Worm (Caenorhabditis elegans) whole organism, young adult: ENCODE data around the gene C34H4.2.

Experiments
- B0261.1 ChIP-seq: sonication (generic microtip); optimal IDR thresholded peaks from 2 replicates; lab custom pipeline; 2016; ENCODE audit warnings: mild to moderate bottlenecking, missing genetic modification characterization, moderate library complexity, missing compliant biosample characterization
- B0336.3 ChIP-seq: fragments of 200-800 bp; sonication (Bioruptor generic); IDR thresholded peaks from 2 replicates; pipeline ENCODE4 v1.3.6; 2022; ENCODE audit warnings: missing genetic modification characterization, missing compliant biosample characterization
- C17E4.6 ChIP-seq: fragments of 200-800 bp; sonication (Bioruptor generic); IDR thresholded peaks from 2 replicates; pipeline ENCODE4 v1.3.6; 2022; ENCODE audit warnings: missing genetic modification reagents, missing genetic modification characterization, missing compliant biosample characterization
- F22D6.2 ChIP-seq: sonication (generic microtip); optimal IDR thresholded peaks from 2 replicates; lab custom pipeline; 2016; ENCODE audit warnings: mild to moderate bottlenecking, missing genetic modification characterization, missing compliant biosample characterization
- F23B12.7 ChIP-seq: sonication (generic microtip); optimal IDR thresholded peaks from 2 replicates; lab custom pipeline; 2017; ENCODE audit warnings: missing genetic modification characterization, mild to moderate bottlenecking, missing compliant biosample characterization, antibody characterized with exemption, moderate library complexity; ENCODE audit not compliant: insufficient read depth
- F33H1.4 ChIP-seq: fragments of 200-800 bp; sonication (Bioruptor generic); IDR thresholded peaks from 2 replicates; pipeline ENCODE4 v1.3.6; 2022; ENCODE audit warnings: missing genetic modification reagents, missing genetic modification characterization, missing compliant biosample characterization
- F49E8.2 ChIP-seq: sonication (generic microtip); optimal IDR thresholded peaks from 3 replicates; lab custom pipeline; 2017; ENCODE audit warnings: missing genetic modification characterization, mild to moderate bottlenecking, missing compliant biosample characterization, antibody characterized with exemption, moderate library complexity; ENCODE audit not compliant: insufficient read depth
- F52B5.7 ChIP-seq: sonication (generic microtip); optimal IDR thresholded peaks from 2 replicates; lab custom pipeline; 2016; ENCODE audit warnings: mild to moderate bottlenecking, missing genetic modification characterization, missing compliant biosample characterization
- F57C9.4 ChIP-seq: sonication (generic microtip); optimal IDR thresholded peaks from 2 replicates; lab custom pipeline; 2017; ENCODE audit warnings: mild to moderate bottlenecking, missing genetic modification characterization, missing compliant biosample characterization
- K12H6.12 ChIP-seq: fragments of 200-800 bp; sonication (Bioruptor generic); optimal IDR thresholded peaks from 2 replicates; lab custom pipeline; 2018; ENCODE audit warnings: mild to moderate bottlenecking, missing genetic modification characterization, missing compliant biosample characterization
- T07F8.4 ChIP-seq: sonication (generic microtip); optimal IDR thresholded peaks from 2 replicates; lab custom pipeline; 2016; ENCODE audit warnings: mild to moderate bottlenecking, missing genetic modification characterization, moderate library complexity, missing compliant biosample characterization
- T26A5.8 ChIP-seq: sonication (generic microtip); optimal IDR thresholded peaks from 2 replicates; lab custom pipeline; 2016; ENCODE audit warnings: missing genetic modification characterization, missing compliant biosample characterization
- Y79H2A.3 ChIP-seq: fragments of 200-800 bp; sonication (Bioruptor generic); conservative IDR thresholded peaks from 2 replicates; pipeline ENCODE4 v1.3.6; 2022; ENCODE audit warnings: missing genetic modification reagents, missing genetic modification characterization, missing compliant biosample characterization
- Y95B8A.8 ChIP-seq: fragments of 200-800 bp; sonication (Bioruptor generic); IDR thresholded peaks from 2 replicates; pipeline ENCODE4 v1.3.6; 2022; ENCODE audit warnings: missing genetic modification reagents, missing genetic modification characterization, missing compliant biosample characterization
- aptf-3 ChIP-seq: fragments of 200-800 bp; sonication (Bioruptor generic); IDR thresholded peaks from 2 replicates; pipeline ENCODE4 v1.3.6; 2022; ENCODE audit warnings: missing genetic modification characterization, missing compliant biosample characterization
- athp-1 ChIP-seq: sonication (generic microtip); optimal IDR thresholded peaks from 2 replicates; lab custom pipeline; 2017; ENCODE audit warnings: mild to moderate bottlenecking, missing genetic modification characterization, missing compliant biosample characterization
- ceh-27 ChIP-seq: fragments of 200-800 bp; sonication (Bioruptor generic); optimal IDR thresholded peaks from 2 replicates; lab custom pipeline; 2018; ENCODE audit warnings: mild to moderate bottlenecking, missing genetic modification characterization, moderate library complexity, missing compliant biosample characterization
- ceh-79 ChIP-seq: sonication (generic microtip); optimal IDR thresholded peaks from 2 replicates; lab custom pipeline; 2017; ENCODE audit warnings: mild to moderate bottlenecking, missing genetic modification characterization, missing compliant biosample characterization
- ceh-91 ChIP-seq: fragments of 200-800 bp; sonication (Bioruptor generic); IDR thresholded peaks from 2 replicates; pipeline ENCODE4 v1.3.6; 2022; ENCODE audit warnings: missing genetic modification reagents, missing genetic modification characterization, missing compliant biosample characterization
- die-1 ChIP-seq: sonication (generic microtip); optimal IDR thresholded peaks from 2 replicates; lab custom pipeline; 2016; ENCODE audit warnings: missing genotype, mild to moderate bottlenecking, missing genetic modification characterization, missing compliant biosample characterization
- egl-18 ChIP-seq: fragments of 200-800 bp; sonication (Bioruptor generic); IDR thresholded peaks from 2 replicates; pipeline ENCODE4 v1.3.6; 2022; ENCODE audit warnings: missing genetic modification reagents, missing genetic modification characterization, missing compliant biosample characterization
- egrh-3 ChIP-seq: fragments of 200-800 bp; sonication (Bioruptor generic); IDR thresholded peaks from 2 replicates; pipeline ENCODE4 v1.3.6; 2022; ENCODE audit warnings: missing genetic modification reagents, missing genetic modification characterization, missing compliant biosample characterization
- gei-17 ChIP-seq: fragments of 200-800 bp; sonication (Bioruptor generic); optimal IDR thresholded peaks from 2 replicates; lab custom pipeline; 2018; ENCODE audit warnings: mild to moderate bottlenecking, missing genetic modification characterization, missing compliant biosample characterization
- hlh-26 ChIP-seq: fragments of 200-800 bp; sonication (Bioruptor generic); conservative IDR thresholded peaks from 2 replicates; pipeline ENCODE4 v1.3.6; 2022; ENCODE audit warnings: missing genetic modification reagents, missing genetic modification characterization, missing compliant biosample characterization
- hmg-1.2 ChIP-seq: fragments of 200-800 bp; sonication (Bioruptor generic); IDR thresholded peaks from 2 replicates; pipeline ENCODE4 v1.3.6; 2022; ENCODE audit warnings: missing genetic modification reagents, missing genetic modification characterization, missing compliant biosample characterization
- lin-26 ChIP-seq: fragments of 200-800 bp; sonication (Bioruptor generic); IDR thresholded peaks from 2 replicates; pipeline ENCODE4 v1.3.6; 2022; ENCODE audit warnings: missing genetic modification reagents, missing genetic modification characterization, missing compliant biosample characterization
- lin-35 ChIP-seq, 3 experiments: fragments of 150-350 bp in 2 of 3; sonication (generic microtip) in 1 of 3; optimal IDR thresholded peaks; 2 replicates each; lab custom pipeline; 2014 to 2018; ENCODE audit warnings: missing biosample characterization in 3 of 3, missing genetic modification characterization in 3 of 3, missing genetic modification reagents in 3 of 3
- lin-54 ChIP-seq: fragments of 200-800 bp; sonication (Bioruptor generic); optimal IDR thresholded peaks from 2 replicates; lab custom pipeline; 2018; ENCODE audit warnings: mild to moderate bottlenecking, missing genetic modification characterization, missing compliant biosample characterization
- lir-1 ChIP-seq: fragments of 200-800 bp; sonication (Bioruptor generic); conservative IDR thresholded peaks from 2 replicates; pipeline ENCODE4 v1.3.6; 2022; ENCODE audit warnings: missing genetic modification reagents, missing genetic modification characterization, missing compliant biosample characterization
- madf-3 ChIP-seq: fragments of 200-800 bp; sonication (Bioruptor generic); IDR thresholded peaks from 2 replicates; pipeline ENCODE4 v1.3.6; 2022; ENCODE audit warnings: missing genetic modification reagents, missing genetic modification characterization, missing compliant biosample characterization
- madf-8 ChIP-seq: fragments of 200-800 bp; sonication (Bioruptor generic); conservative IDR thresholded peaks from 2 replicates; pipeline ENCODE4 v1.3.6; 2022; ENCODE audit warnings: missing genetic modification reagents, missing genetic modification characterization, missing compliant biosample characterization
- mcd-1 ChIP-seq: fragments of 200-800 bp; sonication (Bioruptor generic); IDR thresholded peaks from 2 replicates; pipeline ENCODE4 v1.3.6; 2022; ENCODE audit warnings: missing genetic modification reagents, missing genetic modification characterization, missing compliant biosample characterization
- mel-28 ChIP-seq: sonication (generic microtip); optimal IDR thresholded peaks from 2 replicates; lab custom pipeline; 2016; ENCODE audit warnings: borderline replicate concordance, mild to moderate bottlenecking, missing genetic modification characterization, missing compliant biosample characterization
- mxl-1 ChIP-seq: sonication (generic microtip); optimal IDR thresholded peaks from 2 replicates; lab custom pipeline; 2016; ENCODE audit warnings: missing genetic modification characterization, missing compliant biosample characterization
- nfyb-1 ChIP-seq: fragments of 200-800 bp; sonication (Bioruptor generic); IDR thresholded peaks from 2 replicates; pipeline ENCODE4 v1.3.6; 2022; ENCODE audit warnings: missing genetic modification reagents, missing genetic modification characterization, missing compliant biosample characterization
- pbrm-1 ChIP-seq: fragments of 200-800 bp; sonication (Bioruptor generic); IDR thresholded peaks from 2 replicates; pipeline ENCODE4 v1.3.6; 2022; ENCODE audit warnings: missing genetic modification reagents, missing genetic modification characterization, missing compliant biosample characterization
- repo-1 ChIP-seq: sonication (generic microtip); optimal IDR thresholded peaks from 2 replicates; lab custom pipeline; 2017; ENCODE audit warnings: mild to moderate bottlenecking, missing genetic modification characterization, missing compliant biosample characterization
- snpc-3.4 ChIP-seq: sonication (generic microtip); optimal IDR thresholded peaks from 2 replicates; lab custom pipeline; 2017; ENCODE audit warnings: missing genetic modification characterization, mild to moderate bottlenecking, missing compliant biosample characterization, antibody characterized with exemption, moderate library complexity, missing genotype, missing genetic modification reagents
- snpc-4 ChIP-seq, 5 experiments: fragments of 150-350 bp in 1 of 5; sonication (generic microtip) in 4 of 5; optimal IDR thresholded peaks; 2 replicates each; lab custom pipeline; 2014 to 2018; ENCODE audit warnings: missing genetic modification characterization in 5 of 5, missing biosample characterization in 3 of 5, antibody characterized with exemption in 2 of 5, mild to moderate bottlenecking in 2 of 5, missing compliant biosample characterization in 2 of 5, missing genotype in 2 of 5, moderate library complexity in 2 of 5, missing genetic modification reagents in 1 of 5
- somi-1 ChIP-seq: fragments of 200-800 bp; sonication (Bioruptor generic); optimal IDR thresholded peaks from 2 replicates; lab custom pipeline; 2018; ENCODE audit warnings: mild to moderate bottlenecking, missing genetic modification characterization, missing compliant biosample characterization
- unc-130 ChIP-seq: sonication (generic microtip); optimal IDR thresholded peaks from 2 replicates; lab custom pipeline; 2016; ENCODE audit warnings: missing genetic modification reagents, missing genetic modification characterization, missing compliant biosample characterization
- zfh-2 ChIP-seq: fragments of 200-800 bp; sonication (Bioruptor generic); conservative IDR thresholded peaks from 2 replicates; pipeline ENCODE4 v1.3.6; 2022; ENCODE audit warnings: missing genetic modification reagents, missing genetic modification characterization, missing compliant biosample characterization
- zim-3 ChIP-seq: sonication (generic microtip); optimal IDR thresholded peaks from 2 replicates; lab custom pipeline; 2017; ENCODE audit warnings: mild to moderate bottlenecking, missing genetic modification characterization, moderate library complexity, missing compliant biosample characterization
- ztf-18 ChIP-seq: sonication (generic microtip); optimal IDR thresholded peaks from 2 replicates; lab custom pipeline; 2016; ENCODE audit warnings: missing genotype, mild to moderate bottlenecking, missing genetic modification characterization, missing compliant biosample characterization
- ztf-26 ChIP-seq: sonication (generic microtip); optimal IDR thresholded peaks from 2 replicates; lab custom pipeline; 2017; ENCODE audit warnings: missing genetic modification characterization, missing compliant biosample characterization

The C34H4.2 gene

ce11 chrIV:1514415-1514814 is 39.1 kb upstream of the C34H4.2 start (continued):
- no peak for TF ChIP-seq F22D6.2 (tag; lab: Kevin White, UChicago)
- TF ChIP-seq C17E4.6, result no peak
- TF ChIP-seq ztf-18 (tag; lab: Kevin White, UChicago), result peak; percentile 46
- no peak for TF ChIP-seq Y95B8A.8
- 0 out of 2 replicates have a peak, but pooled peaks have one; percentile 27 for TF ChIP-seq F33H1.4 (GFP tag; lab: Robert Waterston, UW)
- peak; percentile 64 for TF ChIP-seq die-1
- TF ChIP-seq F23B12.7 (tag; lab: Kevin White, UChicago), result peak; percentile 47
- peak; percentile 85 for TF ChIP-seq lin-26 (GFP tag; lab: Robert Waterston, UW)
- TF ChIP-seq hlh-26 (GFP tag; lab: Robert Waterston, UW), result no peak
- TF ChIP-seq F57C9.4 (tag; lab: Kevin White, UChicago), result no peak
- TF ChIP-seq gei-17, result no peak
- no peak for TF ChIP-seq lin-54 (GFP tag; lab: Kevin White, UChicago)
- TF ChIP-seq zim-3 (tag; lab: Kevin White, UChicago), result no peak
- TF ChIP-seq Y79H2A.3 (GFP tag; lab: Robert Waterston, UW), result no peak
- TF ChIP-seq hmg-1.2 (GFP tag; lab: Robert Waterston, UW), result peak; percentile 46
- TF ChIP-seq K12H6.12 (tag; lab: Kevin White, UChicago), result no peak
- peak; percentile 18 for TF ChIP-seq F49E8.2 (tag; lab: Kevin White, UChicago)
- no peak for TF ChIP-seq egl-18
- TF ChIP-seq snpc-4 (GFP tag; optimal IDR thresholded peaks at IDR 0.05; lab: Kevin White, UChicago), result no peak
- TF ChIP-seq snpc-4 (tag; optimal IDR thresholded peaks at IDR 0.05; lab: Kevin White, UChicago), result peak in 1 of 4 experiments; percentile 12
- TF ChIP-seq madf-8, result no peak
- no peak for TF ChIP-seq pbrm-1 (GFP tag; lab: Robert Waterston, UW)
- TF ChIP-seq madf-3, result 0 out of 2 replicates have a peak, but pooled peaks have one; percentile 63
- no peak for TF ChIP-seq repo-1 (tag; lab: Kevin White, UChicago)
- no peak for TF ChIP-seq aptf-3 (GFP tag; lab: Robert Waterston, UW)
- no peak for TF ChIP-seq mel-28 (tag; lab: Kevin White, UChicago)
- no peak for TF ChIP-seq T26A5.8 (tag; lab: Kevin White, UChicago)
- TF ChIP-seq lin-35 (GFP tag; optimal IDR thresholded peaks at IDR 0.05; lab: Kevin White, UChicago), result no peak

DNA sequence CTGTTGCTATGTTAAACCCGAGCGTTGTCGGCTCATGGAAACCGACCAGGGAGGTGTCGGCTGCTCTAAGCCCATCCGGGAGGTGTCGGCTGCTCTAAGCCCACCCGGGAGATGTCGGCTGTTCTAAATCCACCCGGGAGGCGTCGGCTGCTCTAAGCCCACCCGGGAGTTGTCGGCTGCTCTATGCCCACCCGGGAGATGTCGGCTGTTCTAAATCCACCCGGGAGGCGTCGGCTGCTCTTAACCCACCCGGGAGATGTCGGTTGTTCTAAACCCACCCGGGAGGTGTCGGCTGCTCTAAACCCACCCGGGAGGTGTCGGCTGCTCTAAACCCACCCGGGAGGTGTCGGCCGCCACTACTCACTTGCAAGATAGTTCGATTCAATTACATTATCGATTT is 37.7 kb upstream of the C34H4.2 start:
- 0 out of 2 replicates have a peak, but pooled peaks have one; percentile 28 for TF ChIP-seq lin-26 (GFP tag; lab: Robert Waterston, UW)
- TF ChIP-seq athp-1, result no peak
- TF ChIP-seq unc-130 (GFP tag; lab: Kevin White, UChicago), result no peak
- no peak for TF ChIP-seq ceh-27 (GFP tag; lab: Kevin White, UChicago)
- TF ChIP-seq egrh-3 (GFP tag; lab: Robert Waterston, UW), result peak; percentile 90
- no peak for TF ChIP-seq F52B5.7 (tag; lab: Kevin White, UChicago)
- TF ChIP-seq B0336.3 (GFP tag; lab: Robert Waterston, UW), result no peak
- TF ChIP-seq lir-1, result no peak
- TF ChIP-seq snpc-3.4 (tag; lab: Kevin White, UChicago), result no peak
- peak; percentile 91 for TF ChIP-seq zfh-2 (GFP tag; lab: Robert Waterston, UW)
- no peak for TF ChIP-seq somi-1 (GFP tag; lab: Kevin White, UChicago)
- no peak for TF ChIP-seq ceh-79 (tag; lab: Kevin White, UChicago)
- TF ChIP-seq mcd-1 (GFP tag; lab: Robert Waterston, UW), result no peak; the same call in 1 of the 2 replicates
- TF ChIP-seq B0261.1 (tag; lab: Kevin White, UChicago), result no peak
- no peak for TF ChIP-seq hlh-26 (GFP tag; lab: Robert Waterston, UW)
- TF ChIP-seq Y95B8A.8, result no peak
- TF ChIP-seq mxl-1 (tag; lab: Kevin White, UChicago), result no peak
- TF ChIP-seq ztf-26 (tag; lab: Kevin White, UChicago), result no peak
- no peak for TF ChIP-seq T07F8.4 (tag; lab: Kevin White, UChicago)
- no peak for TF ChIP-seq snpc-4 (GFP tag; optimal IDR thresholded peaks at IDR 0.05; lab: Kevin White, UChicago)
- peak in 1 of 4 experiments; percentile 51 for TF ChIP-seq snpc-4 (tag; optimal IDR thresholded peaks at IDR 0.05; lab: Kevin White, UChicago)
- TF ChIP-seq nfyb-1 (GFP tag; lab: Robert Waterston, UW), result no peak
- no peak for TF ChIP-seq ceh-91 (GFP tag; lab: Robert Waterston, UW)
